Fruit fly (Drosophila melanogaster): Measurements from ENCODE around the gene CG14856.

The CG14856 gene

DNA sequence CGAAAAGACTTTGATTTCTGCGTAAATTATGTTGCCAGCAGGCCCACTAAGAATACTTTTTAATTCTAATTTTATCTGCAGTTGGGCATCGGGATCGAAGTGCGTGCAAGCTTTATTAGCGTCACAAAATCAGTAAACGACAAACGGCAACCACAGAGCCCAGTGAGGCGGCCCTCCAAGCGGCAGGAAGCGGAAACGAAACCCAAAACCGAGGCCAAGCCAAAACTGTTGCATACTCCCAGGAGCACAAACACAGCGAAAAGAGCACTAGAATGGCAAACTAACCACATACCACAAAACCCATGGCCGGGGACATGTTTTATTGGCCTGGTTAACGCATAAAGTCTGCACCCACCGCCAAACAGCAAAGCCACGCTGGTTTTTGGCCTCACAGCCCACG lies 33.5 kb downstream of the CG14856 start:
- TF ChIP-seq Dll (optimal IDR thresholded peaks at IDR 0.05) (no peak), EcR (GFP tag; optimal IDR thresholded peaks at IDR 0.05) (no peak), CG8478 (optimal IDR thresholded peaks at IDR 0.05) (no peak), usp (GFP tag; optimal IDR thresholded peaks at IDR 0.05) (no peak), psq (optimal IDR thresholded peaks at IDR 0.05) (no peak)

DNA sequence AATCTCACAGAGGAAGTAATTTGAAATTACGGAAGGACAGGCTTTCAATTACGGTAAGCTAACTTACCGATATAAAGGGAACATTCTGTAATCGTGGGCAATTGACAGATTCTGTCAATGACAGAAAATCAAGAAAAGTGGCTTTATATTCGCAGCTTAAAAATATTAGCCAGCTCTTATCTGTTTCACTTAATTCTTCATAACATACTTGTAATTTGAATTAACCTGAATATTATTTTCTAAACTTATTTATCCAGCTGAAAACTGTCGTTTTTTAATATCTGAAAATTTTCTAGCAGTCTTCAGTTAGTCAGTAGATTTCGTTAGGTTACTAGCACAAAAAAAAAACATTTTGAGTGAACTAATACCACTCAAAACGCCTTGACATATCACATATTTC lies 46.0 kb downstream of the CG14856 start, which contains the start of gene CG3610:
Gene CG3610 (plus strand): TSS at position 301 of the 400 bp plus-strand sequence.
- no peak for TF ChIP-seq CG8478 (optimal IDR thresholded peaks at IDR 0.05)
- no peak for TF ChIP-seq psq (optimal IDR thresholded peaks at IDR 0.05)
- TF ChIP-seq EcR (GFP tag; optimal IDR thresholded peaks at IDR 0.05): no peak
- TF ChIP-seq pan (optimal IDR thresholded peaks at IDR 0.05): no peak

DNA sequence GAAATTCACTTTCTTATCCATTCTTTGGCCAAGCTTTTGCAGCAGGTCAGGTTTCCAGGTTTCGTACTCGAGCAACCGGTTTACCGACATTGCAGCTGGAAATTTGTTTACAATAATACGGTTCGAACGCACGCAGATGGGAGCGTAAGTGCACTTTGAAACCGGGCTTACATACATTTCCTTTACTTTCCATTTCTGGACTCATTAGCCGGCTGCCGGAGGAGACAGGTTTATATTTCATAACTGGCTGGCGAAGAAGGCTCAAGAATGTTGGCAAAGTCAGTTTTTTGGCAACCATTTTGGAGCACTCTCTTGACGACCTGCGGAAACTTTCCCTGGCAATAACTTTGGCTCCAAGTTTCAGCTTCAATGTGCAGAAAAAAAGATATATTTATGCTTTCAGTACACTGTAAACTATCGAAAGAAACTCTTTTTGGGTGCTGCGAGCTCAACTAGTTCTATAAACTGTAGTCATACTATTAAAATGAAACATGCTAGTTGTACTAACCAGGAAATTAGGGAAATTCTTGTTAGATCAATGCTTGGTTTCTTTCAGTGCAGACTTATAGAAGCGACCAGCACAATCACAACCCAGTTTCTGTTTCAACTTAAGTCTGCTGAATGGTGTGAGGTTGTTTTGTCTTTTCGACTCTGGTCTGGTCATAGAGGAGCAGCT lies 48.3 kb downstream of the CG14856 start:
- TF ChIP-seq pan (optimal IDR thresholded peaks at IDR 0.05): no peak
- TF ChIP-seq CG8478 (optimal IDR thresholded peaks at IDR 0.05): no peak

DNA sequence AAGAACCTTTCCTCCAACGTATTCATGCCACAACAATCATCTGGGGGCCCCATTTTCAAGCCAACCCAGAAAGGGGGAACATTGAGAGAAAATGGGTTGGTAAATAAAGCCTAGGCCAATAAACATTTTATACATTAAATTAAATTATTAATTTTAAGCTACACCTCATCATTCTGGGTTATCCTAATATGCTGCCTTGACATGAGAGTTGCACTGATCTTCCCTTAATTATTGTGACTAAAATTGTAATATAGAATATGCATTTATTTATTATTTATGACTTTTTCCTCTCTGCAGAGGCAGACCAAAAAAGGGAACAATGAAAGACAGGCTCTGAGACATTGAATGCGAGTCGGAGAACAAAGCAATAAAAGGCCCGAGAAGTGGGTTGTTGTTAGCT lies 49.1 kb downstream of the CG14856 start:
- TF ChIP-seq CG8478 (optimal IDR thresholded peaks at IDR 0.05): no peak
- no peak for TF ChIP-seq usp (GFP tag; optimal IDR thresholded peaks at IDR 0.05)
- TF ChIP-seq psq (optimal IDR thresholded peaks at IDR 0.05): no peak

Data from whole organism.